Fruit fly (Drosophila melanogaster) whole organism, wandering third instar larva: ENCODE measurements around the gene Atg13.

Source experiments
- Abd-B ChIP-seq: fragments of >200 bp; optimal IDR thresholded peaks from 2 replicates; lab custom pipeline; 2017; ENCODE audit warnings: missing biosample characterization, missing genetic modification characterization
- CG32264 ChIP-seq: fragments of 200-800 bp; sonication (Bioruptor generic); optimal IDR thresholded peaks from 2 replicates; lab custom pipeline; 2016; ENCODE audit warnings: missing biosample characterization, missing genetic modification characterization
- CrebA ChIP-seq: fragments of 200-800 bp; sonication (Bioruptor generic); optimal IDR thresholded peaks from 2 replicates; lab custom pipeline; 2016; ENCODE audit warnings: missing biosample characterization, mild to moderate bottlenecking, missing genetic modification characterization, borderline replicate concordance
- HLH106 ChIP-seq: fragments of 200-800 bp; optimal IDR thresholded peaks from 3 replicates; lab custom pipeline; 2019; ENCODE audit warnings: missing biosample characterization, mild to moderate bottlenecking, missing genetic modification characterization, moderate library complexity
- Hnf4 ChIP-seq: fragments of 200-800 bp; sonication (Bioruptor generic); optimal IDR thresholded peaks from 2 replicates; lab custom pipeline; 2016; ENCODE audit warnings: missing biosample characterization, mild to moderate bottlenecking, missing genetic modification characterization
- Hr83 ChIP-seq: fragments of 200-300 bp; sonication (Bioruptor generic); optimal IDR thresholded peaks from 2 replicates; lab custom pipeline; 2016; ENCODE audit warnings: missing biosample characterization, mild to moderate bottlenecking, missing genetic modification characterization, moderate library complexity; ENCODE audit not compliant: poor library complexity, severe bottlenecking
- Jra ChIP-seq: sonication (Bioruptor generic); optimal IDR thresholded peaks from 2 replicates; lab custom pipeline; 2016; ENCODE audit warnings: missing biosample characterization, missing genetic modification characterization
- Mio ChIP-seq: sonication (Bioruptor generic); optimal IDR thresholded peaks from 2 replicates; lab custom pipeline; 2016; ENCODE audit warnings: missing biosample characterization, missing genetic modification characterization
- Myc ChIP-seq: fragments of >200 bp; optimal IDR thresholded peaks from 2 replicates; lab custom pipeline; 2017
- N ChIP-seq: fragments of >200 bp; optimal IDR thresholded peaks from 2 replicates; lab custom pipeline; 2018; ENCODE audit warnings: missing biosample characterization, missing external identifiers, missing genetic modification characterization
- OdsH ChIP-seq: fragments of 200-800 bp; sonication (Bioruptor generic); optimal IDR thresholded peaks from 2 replicates; lab custom pipeline; 2016; ENCODE audit warnings: missing biosample characterization, mild to moderate bottlenecking, missing genetic modification characterization
- Rel ChIP-seq, 2 experiments: fragments of 200-800 bp; sonication (Bioruptor generic) in 1 of 2; optimal IDR thresholded peaks; 2 replicates in 1 of 2; 3 replicates in 1 of 2; lab custom pipeline; 2016 to 2019; ENCODE audit warnings: mild to moderate bottlenecking in 2 of 2, missing biosample characterization in 2 of 2, missing genetic modification characterization in 2 of 2, moderate library complexity in 1 of 2
- Vsx2 ChIP-seq: fragments of 200-300, 225-300 bp; sonication (Bioruptor generic); optimal IDR thresholded peaks from 2 replicates; lab custom pipeline; 2018; ENCODE audit warnings: missing biosample characterization, missing genetic modification characterization; ENCODE audit not compliant: partially characterized antibody
- br ChIP-seq: fragments of 200-800 bp; sonication (Bioruptor generic); optimal IDR thresholded peaks from 2 replicates; lab custom pipeline; 2016; ENCODE audit warnings: missing biosample characterization, missing genetic modification characterization
- brk ChIP-seq: fragments of 200-800 bp; sonication (Bioruptor generic); optimal IDR thresholded peaks from 2 replicates; lab custom pipeline; 2016; ENCODE audit warnings: missing biosample characterization, mild to moderate bottlenecking, missing genetic modification characterization
- dl ChIP-seq, 2 experiments: fragments of 175-275, 200-275 bp in 1 of 2; fragments of 200-275 bp in 1 of 2; sonication (Bioruptor generic); optimal IDR thresholded peaks; lab custom pipeline; 2018; ENCODE audit warnings: mild to moderate bottlenecking in 2 of 2, missing biosample characterization in 2 of 2, missing genetic modification characterization in 2 of 2, moderate library complexity in 2 of 2; ENCODE audit not compliant: partially characterized antibody in 2 of 2, insufficient read depth in 1 of 2
- dsf ChIP-seq: sonication (Bioruptor generic); optimal IDR thresholded peaks from 2 replicates; lab custom pipeline; 2016; ENCODE audit warnings: missing biosample characterization, missing genetic modification characterization, borderline replicate concordance
- ey ChIP-seq: fragments of 200-800 bp; sonication (Bioruptor generic); optimal IDR thresholded peaks from 2 replicates; lab custom pipeline; 2016; ENCODE audit warnings: missing biosample characterization, missing genetic modification characterization
- foxo ChIP-seq, 2 experiments: fragments of 200-800 bp; sonication (Bioruptor generic); optimal IDR thresholded peaks; 2 replicates in 1 of 2; 3 replicates in 1 of 2; lab custom pipeline; 2016 to 2017; ENCODE audit warnings: missing biosample characterization in 2 of 2, missing genetic modification characterization in 2 of 2
- fru ChIP-seq: fragments of 200-800 bp; sonication (Bioruptor generic); optimal IDR thresholded peaks from 3 replicates; lab custom pipeline; 2016; ENCODE audit warnings: missing biosample characterization, mild to moderate bottlenecking, missing genetic modification characterization
- h ChIP-seq: fragments of 200-800 bp; sonication (Bioruptor generic); optimal IDR thresholded peaks from 3 replicates; lab custom pipeline; 2016; ENCODE audit warnings: missing biosample characterization, mild to moderate bottlenecking, missing genetic modification characterization
- jim ChIP-seq: fragments of 175-275, 200-325 bp; sonication (Bioruptor generic); optimal IDR thresholded peaks from 2 replicates; lab custom pipeline; 2016; ENCODE audit warnings: missing biosample characterization, mild to moderate bottlenecking, missing genetic modification characterization
- lola ChIP-seq: fragments of >200 bp; optimal IDR thresholded peaks from 2 replicates; lab custom pipeline; 2017; ENCODE audit warnings: missing biosample characterization, missing genetic modification characterization
- pan ChIP-seq: fragments of >200 bp; optimal IDR thresholded peaks from 2 replicates; lab custom pipeline; 2017
- psq ChIP-seq: fragments of 200-800 bp; sonication (Bioruptor generic); optimal IDR thresholded peaks from 3 replicates; lab custom pipeline; 2017; ENCODE audit warnings: missing biosample characterization, mild to moderate bottlenecking, missing genetic modification characterization, moderate library complexity
- sage ChIP-seq: fragments of 200-800 bp; sonication (Bioruptor generic); optimal IDR thresholded peaks from 2 replicates; lab custom pipeline; 2016; ENCODE audit warnings: missing biosample characterization, mild to moderate bottlenecking, missing genetic modification characterization
- usp ChIP-seq: fragments of >200 bp; optimal IDR thresholded peaks from 2 replicates; lab custom pipeline; 2017; ENCODE audit warnings: missing biosample characterization, missing genetic modification characterization
- woc ChIP-seq: sonication (Bioruptor generic); optimal IDR thresholded peaks from 2 replicates; lab custom pipeline; 2016; ENCODE audit warnings: missing biosample characterization, mild to moderate bottlenecking, missing genetic modification characterization

Gene Atg13

DNA sequence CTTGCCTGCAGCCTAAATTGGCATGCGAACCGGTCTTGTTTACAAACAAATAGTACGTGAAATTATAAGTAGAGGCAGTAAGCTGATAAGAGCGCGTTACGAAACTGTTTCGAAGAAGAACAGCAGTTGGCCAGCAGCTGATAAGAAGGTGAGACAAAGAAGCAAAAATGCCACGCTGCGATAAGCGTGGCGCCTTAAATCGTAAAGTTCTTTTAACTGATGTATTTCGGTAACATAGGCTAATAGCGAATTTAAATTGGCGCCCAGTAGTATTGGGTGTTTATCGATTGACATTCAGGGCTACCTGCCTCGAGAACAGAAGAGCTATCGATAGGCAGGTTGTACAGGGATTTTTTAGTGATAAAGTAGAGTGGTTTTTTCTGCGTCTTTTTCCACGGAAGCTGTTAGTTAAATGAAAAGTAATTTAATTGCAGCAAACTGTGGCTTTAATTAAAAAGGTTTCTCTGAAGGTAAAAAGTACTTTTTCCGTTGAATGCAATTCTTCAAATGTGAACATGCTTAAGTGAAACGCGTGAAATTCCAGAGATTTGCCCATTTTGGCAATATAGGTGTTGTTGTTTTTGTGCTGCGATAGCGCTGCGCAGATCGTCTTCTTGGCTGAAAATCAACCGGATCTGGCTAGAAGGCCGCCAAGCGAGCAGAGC, 7.1 kb downstream of the Atg13 start, which contains the start of gene stck:
TSS of gene stck (plus strand) at position 353 of the 665 bp plus-strand sequence.
- TF ChIP-seq Vsx2 (GFP tag; lab: Kevin White, UChicago), result no peak
- no peak for TF ChIP-seq sage (GFP tag; lab: Kevin White, UChicago)
- peak in 1 of 2 experiments; percentile 15 for TF ChIP-seq dl (GFP tag; optimal IDR thresholded peaks at IDR 0.05; lab: Kevin White, UChicago; ENCODE audit: insufficient read depth in 1 of 2, partially characterized antibody in 2 of 2)
- no peak for TF ChIP-seq Abd-B
- no peak for TF ChIP-seq Rel (GFP tag; optimal IDR thresholded peaks at IDR 0.05; lab: Kevin White, UChicago)
- peak; percentile 78 for TF ChIP-seq Rel (tag; optimal IDR thresholded peaks at IDR 0.05; lab: Kevin White, UChicago)
- peak; percentile 8 for TF ChIP-seq woc (GFP tag; lab: Kevin White, UChicago)
- no peak for TF ChIP-seq Jra (GFP tag; lab: Kevin White, UChicago)
- TF ChIP-seq Myc (lab: Kevin White, UChicago), result peak; percentile 95
- TF ChIP-seq Hr83 (GFP tag; lab: Kevin White, UChicago), result no peak
- no peak for TF ChIP-seq Hnf4 (GFP tag; lab: Kevin White, UChicago)
- peak; percentile 47 for TF ChIP-seq h (GFP tag; lab: Kevin White, UChicago)

dm6 chr3R:8357372-8357992, 7.9 kb downstream of the Atg13 start:
- TF ChIP-seq fru (GFP tag; lab: Kevin White, UChicago) (no peak), Jra (GFP tag; lab: Kevin White, UChicago) (peak; percentile 33), Hr83 (GFP tag; lab: Kevin White, UChicago) (peak; percentile 27)
- TF ChIP-seq, all 38 proteins: peak for 2

DNA sequence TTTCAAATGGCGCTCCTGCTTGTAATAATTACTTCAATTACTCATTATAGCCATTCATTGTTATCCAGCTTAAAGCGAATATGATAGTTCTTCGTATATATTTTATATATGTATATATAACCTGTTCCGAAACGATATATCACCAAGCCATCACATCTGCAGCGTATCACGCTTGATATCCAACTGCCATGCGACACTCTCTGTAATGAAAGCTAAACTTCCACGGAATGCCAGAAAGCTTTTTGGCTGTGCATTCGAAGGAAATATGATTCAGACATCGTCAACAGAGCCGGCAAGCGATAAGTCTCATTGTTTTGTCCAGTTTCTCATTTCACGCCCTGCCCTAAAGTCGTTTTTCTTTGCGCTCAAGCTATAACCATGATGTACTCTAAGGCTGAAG, 8.4 kb downstream of the Atg13 start:
- TF ChIP-seq Jra (GFP tag; lab: Kevin White, UChicago) (no peak), sage (GFP tag; lab: Kevin White, UChicago) (peak; percentile 33)

DNA sequence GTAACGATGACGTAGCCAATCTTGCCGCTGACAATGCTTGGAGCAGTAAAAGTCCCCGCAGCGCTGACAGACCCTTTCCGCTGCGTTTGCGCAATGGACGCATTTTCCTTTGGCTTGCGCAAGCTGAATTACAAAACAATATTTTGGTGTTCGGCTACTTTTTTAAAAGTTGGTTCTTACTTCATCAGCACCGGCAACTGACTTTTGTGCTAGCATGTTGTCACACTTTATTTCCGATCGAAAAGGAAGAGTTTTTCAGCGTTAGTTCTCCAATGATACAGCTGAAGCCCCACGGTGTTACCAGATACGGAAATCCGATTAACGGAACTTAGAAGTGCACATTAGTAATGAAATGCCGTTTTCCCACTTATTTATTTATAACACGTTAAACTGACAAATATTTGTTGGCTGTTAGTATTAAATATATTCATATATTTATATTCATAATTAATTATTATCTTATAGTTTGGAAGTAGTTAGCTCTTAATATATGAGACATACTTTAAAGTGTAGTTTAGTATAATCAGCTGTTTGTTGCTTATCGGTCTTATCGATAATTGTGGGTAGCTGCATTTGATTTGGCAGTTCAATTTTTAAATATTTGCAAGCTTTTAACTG, 12.8 kb downstream of the Atg13 start, which contains the start of the genes Veneno and CG7963:
TSS of gene Veneno (minus strand) at position 296 of the 618 bp plus-strand sequence.
TSS of gene CG7963 (plus strand) at position 568 of the 618 bp plus-strand sequence.
- TF ChIP-seq HLH106 (peak; percentile 31), CrebA (GFP tag; lab: Kevin White, UChicago) (no peak), Rel (GFP tag; optimal IDR thresholded peaks at IDR 0.05; lab: Kevin White, UChicago) (no peak), Rel (tag; optimal IDR thresholded peaks at IDR 0.05; lab: Kevin White, UChicago) (peak; percentile 79), foxo (GFP tag; optimal IDR thresholded peaks at IDR 0.05; lab: Kevin White, UChicago) (peak in 1 of 2 experiments; percentile 16), N (GFP tag; lab: Kevin White, UChicago) (peak; percentile 64), ey (GFP tag; lab: Kevin White, UChicago) (no peak), pan (no peak), Mio (GFP tag; lab: Kevin White, UChicago) (no peak), brk (GFP tag; lab: Kevin White, UChicago) (no peak)

- TF ChIP-seq Mio (GFP tag; lab: Kevin White, UChicago) (no peak), usp (GFP tag; lab: Kevin White, UChicago) (no peak), CG32264 (no peak), HLH106 (no peak), Jra (GFP tag; lab: Kevin White, UChicago) (no peak), lola (GFP tag; lab: Kevin White, UChicago) (no peak), foxo (GFP tag; optimal IDR thresholded peaks at IDR 0.05; lab: Kevin White, UChicago) (no peak), h (GFP tag; lab: Kevin White, UChicago) (no peak), pan (no peak), brk (GFP tag; lab: Kevin White, UChicago) (no peak), psq (GFP tag; lab: Kevin White, UChicago) (no peak), Abd-B (no peak), br (no peak), Myc (lab: Kevin White, UChicago) (no peak), sage (GFP tag; lab: Kevin White, UChicago) (no peak), Hr83 (GFP tag; lab: Kevin White, UChicago) (no peak), OdsH (GFP tag; lab: Kevin White, UChicago) (no peak), dsf (no peak), jim (GFP tag; lab: Kevin White, UChicago) (no peak)
These were observed 18.9 kb downstream of the Atg13 start for dm6 chr3R:8368553-8368952.
